Fruit fly (Drosophila melanogaster) whole organism, embryonic: Measurements from ENCODE around the gene Ada1-2.

Source experiments
- Adf1 ChIP-seq: fragments of 200-800 bp; sonication (Bioruptor generic); IDR thresholded peaks from 2 replicates; pipeline ENCODE4 v1.3.6; 2022; ENCODE audit warnings: missing biosample characterization, missing genetic modification characterization
- Aef1 ChIP-seq: fragments of 200-800 bp; sonication (Bioruptor generic); IDR thresholded peaks from 3 replicates; pipeline ENCODE4 v1.3.6; 2022; ENCODE audit warnings: missing biosample characterization, missing genetic modification characterization
- CG10959 ChIP-seq: fragments of 200-800 bp; sonication (Bioruptor generic); IDR thresholded peaks from 2 replicates; pipeline ENCODE4 v1.3.6; 2022; ENCODE audit warnings: missing biosample characterization, missing genetic modification characterization
- CG12071 ChIP-seq: fragments of 200-800 bp; sonication (Bioruptor generic); optimal IDR thresholded peaks from 3 replicates; lab custom pipeline; 2018; ENCODE audit warnings: missing biosample characterization, mild to moderate bottlenecking, missing genetic modification characterization
- CG12155 ChIP-seq: fragments of 200-800 bp; sonication (Bioruptor generic); optimal IDR thresholded peaks from 3 replicates; lab custom pipeline; 2016; ENCODE audit warnings: missing biosample characterization, missing genetic modification characterization
- CG13775 ChIP-seq: fragments of 200-800 bp; sonication (Bioruptor generic); optimal IDR thresholded peaks from 3 replicates; lab custom pipeline; 2017; ENCODE audit warnings: missing biosample characterization, mild to moderate bottlenecking, missing genetic modification characterization
- CG14667 ChIP-seq: fragments of 200-800 bp; sonication (Bioruptor generic); IDR thresholded peaks from 2 replicates; pipeline ENCODE4 v1.3.6; 2022; ENCODE audit warnings: missing biosample characterization, missing genetic modification characterization
- CG1647 ChIP-seq: fragments of 200-800 bp; sonication (Bioruptor generic); optimal IDR thresholded peaks from 3 replicates; lab custom pipeline; 2016; ENCODE audit warnings: missing biosample characterization, missing genetic modification characterization
- CG17186 ChIP-seq: fragments of 200-800 bp; sonication (Bioruptor generic); optimal IDR thresholded peaks from 3 replicates; lab custom pipeline; 2017; ENCODE audit warnings: missing biosample characterization, missing genetic modification reagents, missing genetic modification characterization
- CG17802 ChIP-seq: fragments of 200-800 bp; sonication (Bioruptor generic); optimal IDR thresholded peaks from 2 replicates; lab custom pipeline; 2018; ENCODE audit warnings: missing biosample characterization, mild to moderate bottlenecking, missing genetic modification characterization, moderate library complexity
- CG2202 ChIP-seq: fragments of 200-800 bp; sonication (Bioruptor generic); optimal IDR thresholded peaks from 2 replicates; lab custom pipeline; 2018; ENCODE audit warnings: missing biosample characterization, mild to moderate bottlenecking, missing genetic modification characterization
- CG2678 ChIP-seq: fragments of 200-800 bp; sonication (Bioruptor generic); optimal IDR thresholded peaks from 3 replicates; lab custom pipeline; 2019; ENCODE audit warnings: missing biosample characterization, mild to moderate bottlenecking, missing genetic modification characterization, moderate library complexity
- CG30403 ChIP-seq: fragments of 200-800 bp; sonication (Bioruptor generic); optimal IDR thresholded peaks from 3 replicates; lab custom pipeline; 2016; ENCODE audit warnings: missing biosample characterization, missing genetic modification characterization
- CG3163 ChIP-seq: fragments of 200-800 bp; sonication (Bioruptor generic); optimal IDR thresholded peaks from 3 replicates; lab custom pipeline; 2016; ENCODE audit warnings: missing biosample characterization, missing genetic modification characterization
- CG33213 ChIP-seq: fragments of 200-800 bp; sonication (Bioruptor generic); optimal IDR thresholded peaks from 3 replicates; lab custom pipeline; 2016; ENCODE audit warnings: missing biosample characterization, missing genetic modification characterization
- CG42726 ChIP-seq: fragments of 200-800 bp; sonication (Bioruptor generic); IDR thresholded peaks from 2 replicates; pipeline ENCODE4 v1.3.6; 2022; ENCODE audit warnings: missing biosample characterization, missing genetic modification characterization; ENCODE audit not compliant: partially characterized antibody
- CG43689 ChIP-seq: fragments of 200-800 bp; sonication (Bioruptor generic); IDR thresholded peaks from 2 replicates; pipeline ENCODE4 v1.3.6; 2022; ENCODE audit warnings: missing biosample characterization, missing genetic modification characterization
- CG6813 ChIP-seq: fragments of 200-800 bp; sonication (Bioruptor generic); optimal IDR thresholded peaks from 2 replicates; lab custom pipeline; 2017; ENCODE audit warnings: missing biosample characterization, missing genetic modification characterization, mild to moderate bottlenecking, moderate library complexity, missing genetic modification reagents
- CG7839 ChIP-seq: fragments of 200-800 bp; sonication (Bioruptor generic); optimal IDR thresholded peaks from 3 replicates; lab custom pipeline; 2018; ENCODE audit warnings: missing biosample characterization, mild to moderate bottlenecking, missing genetic modification characterization, moderate library complexity
- CG7928 ChIP-seq: fragments of 200-800 bp; sonication (Bioruptor generic); optimal IDR thresholded peaks from 2 replicates; lab custom pipeline; 2017; ENCODE audit warnings: missing biosample characterization, mild to moderate bottlenecking, missing genetic modification characterization
- Chrac-16 ChIP-seq: fragments of 200-800 bp; sonication (Bioruptor generic); optimal IDR thresholded peaks from 3 replicates; lab custom pipeline; 2016; ENCODE audit warnings: missing biosample characterization, missing genetic modification characterization
- CoRest ChIP-seq: fragments of 200-800 bp; sonication (Bioruptor generic); optimal IDR thresholded peaks from 3 replicates; lab custom pipeline; 2018; ENCODE audit warnings: missing biosample characterization, mild to moderate bottlenecking, missing genetic modification characterization, moderate library complexity
- Dref ChIP-seq: fragments of 200-800 bp; sonication (Bioruptor generic); IDR thresholded peaks from 2 replicates; pipeline ENCODE4 v1.3.6; 2022; ENCODE audit warnings: missing biosample characterization, missing genetic modification characterization
- ERR ChIP-seq: fragments of 200-800 bp; sonication (Bioruptor generic); optimal IDR thresholded peaks from 2 replicates; lab custom pipeline; 2016; ENCODE audit warnings: missing biosample characterization, missing genetic modification characterization
- Eip74EF ChIP-seq, 2 experiments: fragments of 200-800 bp in 1 of 2; fragments of >200 bp in 1 of 2; sonication (Bioruptor generic) in 1 of 2; optimal IDR thresholded peaks; 2 replicates each; lab custom pipeline; 2017 to 2019; ENCODE audit warnings: missing biosample characterization in 2 of 2, missing genetic modification characterization in 2 of 2, mild to moderate bottlenecking in 1 of 2, moderate library complexity in 1 of 2
- HLH3B ChIP-seq: fragments of 200-800 bp; sonication (Bioruptor generic); IDR thresholded peaks from 2 replicates; pipeline ENCODE4 v1.3.6; 2022; ENCODE audit warnings: missing biosample characterization, missing genetic modification characterization
- HLH4C ChIP-seq: fragments of 200-800 bp; sonication (Bioruptor generic); IDR thresholded peaks from 3 replicates; pipeline ENCODE4 v1.3.6; 2022; ENCODE audit warnings: missing biosample characterization, missing genetic modification characterization; ENCODE audit not compliant: partially characterized antibody
- Hmr ChIP-seq: fragments of 200-800 bp; sonication (Bioruptor generic); optimal IDR thresholded peaks from 3 replicates; lab custom pipeline; 2017; ENCODE audit warnings: mild to moderate bottlenecking, missing biosample characterization, missing genetic modification reagents, missing genetic modification characterization
- Lhr ChIP-seq: fragments of 200-800 bp; sonication (Bioruptor generic); optimal IDR thresholded peaks from 3 replicates; lab custom pipeline; 2017; ENCODE audit warnings: mild to moderate bottlenecking, missing biosample characterization, missing genetic modification reagents, missing genetic modification characterization
- NK7.1 ChIP-seq: fragments of 200-800 bp; sonication (Bioruptor generic); optimal IDR thresholded peaks from 3 replicates; lab custom pipeline; 2016; ENCODE audit warnings: missing biosample characterization, missing genetic modification characterization
- Neu2 ChIP-seq: fragments of 200-800 bp; sonication (Bioruptor generic); optimal IDR thresholded peaks from 3 replicates; lab custom pipeline; 2016; ENCODE audit warnings: missing biosample characterization, missing genetic modification characterization, borderline replicate concordance
- Nf-YA ChIP-seq: fragments of 200-800 bp; sonication (Bioruptor generic); IDR thresholded peaks from 2 replicates; pipeline ENCODE4 v1.3.6; 2022; ENCODE audit warnings: missing biosample characterization, missing genetic modification characterization
- Sox100B ChIP-seq: fragments of 200-800 bp; sonication (Bioruptor generic); optimal IDR thresholded peaks from 3 replicates; lab custom pipeline; 2018; ENCODE audit warnings: missing biosample characterization, mild to moderate bottlenecking, missing genetic modification characterization
- br ChIP-seq: fragments of >200 bp; optimal IDR thresholded peaks from 2 replicates; lab custom pipeline; 2017
- croc ChIP-seq: fragments of 200-800 bp; sonication (Bioruptor generic); conservative IDR thresholded peaks from 3 replicates; pipeline ENCODE4 v1.3.6; 2022; ENCODE audit warnings: missing biosample characterization, missing genetic modification characterization
- disco-r ChIP-seq: fragments of 200-800 bp; sonication (Bioruptor generic); optimal IDR thresholded peaks from 2 replicates; lab custom pipeline; 2016; ENCODE audit warnings: missing biosample characterization, missing genetic modification characterization
- grau ChIP-seq: fragments of 200-800 bp; optimal IDR thresholded peaks from 3 replicates; lab custom pipeline; 2019; ENCODE audit warnings: missing biosample characterization, mild to moderate bottlenecking, missing genetic modification characterization, moderate library complexity
- kay ChIP-seq: fragments of 200-800 bp; sonication (Bioruptor generic); optimal IDR thresholded peaks from 2 replicates; lab custom pipeline; 2016; ENCODE audit warnings: missing biosample characterization, missing genetic modification characterization
- onecut ChIP-seq: fragments of 200-800 bp; sonication (Bioruptor generic); IDR thresholded peaks from 2 replicates; pipeline ENCODE4 v1.3.6; 2022; ENCODE audit warnings: missing biosample characterization, missing genetic modification characterization
- pho ChIP-seq: fragments of 200-800 bp; sonication (Bioruptor generic); optimal IDR thresholded peaks from 2 replicates; lab custom pipeline; 2016; ENCODE audit warnings: missing biosample characterization, missing genetic modification characterization
- so ChIP-seq: fragments of 200-800 bp; sonication (Bioruptor generic); IDR thresholded peaks from 3 replicates; pipeline ENCODE4 v1.3.6; 2022; ENCODE audit warnings: missing biosample characterization, missing genetic modification characterization
- sug ChIP-seq: fragments of 200-800 bp; optimal IDR thresholded peaks from 2 replicates; lab custom pipeline; 2019; ENCODE audit warnings: missing biosample characterization, mild to moderate bottlenecking, missing genetic modification characterization, moderate library complexity
- tin ChIP-seq: fragments of 200-800 bp; sonication (Bioruptor generic); optimal IDR thresholded peaks from 3 replicates; lab custom pipeline; 2016; ENCODE audit warnings: missing biosample characterization, missing genetic modification characterization
- trh ChIP-seq: fragments of 200-800 bp; sonication (Bioruptor generic); optimal IDR thresholded peaks from 2 replicates; lab custom pipeline; 2016; ENCODE audit warnings: missing biosample characterization, missing genetic modification characterization
- twi ChIP-seq: fragments of 200-800 bp; optimal IDR thresholded peaks from 2 replicates; lab custom pipeline; 2019; ENCODE audit warnings: missing biosample characterization, mild to moderate bottlenecking, missing genetic modification characterization, moderate library complexity
- usp ChIP-seq: fragments of >200 bp; optimal IDR thresholded peaks from 2 replicates; lab custom pipeline; 2017; ENCODE audit warnings: missing biosample characterization, missing genetic modification characterization
- zen ChIP-seq: fragments of 200-800 bp; sonication (Bioruptor generic); optimal IDR thresholded peaks from 3 replicates; lab custom pipeline; 2018; ENCODE audit warnings: missing biosample characterization, mild to moderate bottlenecking, missing genetic modification characterization, moderate library complexity
- zen2 ChIP-seq: fragments of 200-800 bp; sonication (Bioruptor generic); IDR thresholded peaks from 3 replicates; pipeline ENCODE4 v1.3.6; 2022; ENCODE audit warnings: missing biosample characterization, missing genetic modification characterization; ENCODE audit not compliant: partially characterized antibody

The Ada1-2 gene

DNA sequence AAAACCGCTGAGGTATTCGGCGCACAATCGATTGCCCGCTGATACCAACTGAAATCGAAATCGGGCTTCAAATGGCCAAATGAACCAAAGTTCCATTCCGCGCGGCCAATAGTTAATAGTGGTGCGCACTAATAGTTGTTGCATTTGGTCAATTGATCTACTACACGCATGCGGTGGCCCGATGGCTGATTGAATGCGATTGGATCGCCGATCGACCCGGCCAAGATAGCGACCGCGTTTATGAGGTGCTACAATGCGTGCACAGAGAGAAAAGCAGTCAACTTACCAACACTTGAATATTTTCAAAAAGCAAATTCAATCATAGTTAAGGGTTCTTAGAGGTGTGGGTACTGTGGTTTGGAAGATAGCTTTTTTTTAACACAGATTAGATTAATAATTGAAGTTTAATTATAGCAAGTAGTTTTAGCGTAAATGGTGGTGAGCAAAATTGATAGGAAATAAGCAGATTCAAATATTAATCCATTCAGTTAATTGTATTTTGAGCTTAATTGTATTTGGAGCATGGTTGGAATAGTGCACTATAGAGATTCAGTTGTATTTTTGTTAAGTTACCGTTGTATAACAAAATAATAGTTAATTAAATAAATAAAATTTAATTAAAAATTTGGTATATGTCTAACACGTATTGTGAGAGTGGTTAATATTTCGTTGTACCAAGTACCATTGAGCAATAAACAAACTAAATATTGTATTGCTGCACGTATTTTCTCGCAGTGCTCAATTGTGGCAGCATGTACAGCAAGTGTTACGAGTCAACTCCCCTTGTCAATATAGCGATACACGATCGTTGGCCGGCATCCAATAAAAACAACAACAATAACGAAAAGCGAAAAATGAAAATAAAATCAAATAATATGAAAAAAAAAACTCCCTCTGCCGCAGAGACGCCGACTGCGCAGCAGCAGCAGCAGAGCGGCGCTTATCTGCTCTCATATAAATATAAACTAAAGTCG, 34.0 kb downstream of the Ada1-2 start (continued):
- TF ChIP-seq CG12071 (GFP tag; lab: Kevin White, UChicago) (no peak), CG17186 (no peak), CG7928 (no peak), CG43689 (GFP tag; lab: Robert Waterston, UW) (0 out of 2 replicates have a peak, but pooled peaks have one; percentile 25), CG14667 (GFP tag; lab: Robert Waterston, UW) (peak; percentile 26), Dref (GFP tag; lab: Robert Waterston, UW) (peak; percentile 45), CG17802 (tag; lab: Kevin White, UChicago) (peak; percentile 0), Chrac-16 (GFP tag; lab: Kevin White, UChicago) (peak; percentile 56), CG42726 (GFP tag; lab: Robert Waterston, UW) (no peak), HLH4C (GFP tag; lab: Robert Waterston, UW) (no peak), croc (no peak; the same call in 2 of the 3 replicates), NK7.1 (GFP tag; lab: Kevin White, UChicago) (no peak), CG6813 (GFP tag; lab: Kevin White, UChicago) (peak; percentile 28), CG30403 (GFP tag; lab: Kevin White, UChicago) (peak; percentile 75), CG33213 (GFP tag; lab: Kevin White, UChicago) (no peak), Lhr (peak; percentile 8), CoRest (tag; lab: Kevin White, UChicago) (peak; percentile 81), usp (no peak), disco-r (GFP tag; lab: Kevin White, UChicago) (no peak), Nf-YA (GFP tag; lab: Robert Waterston, UW) (no peak), pho (peak; percentile 35), zen2 (GFP tag; lab: Robert Waterston, UW) (0 out of 3 replicates have a peak, but pooled peaks have one; percentile 29), CG3163 (GFP tag; lab: Kevin White, UChicago) (peak; percentile 28), so (GFP tag; lab: Robert Waterston, UW) (peak; percentile 39; the same call in 1 of the 3 replicates), CG7839 (tag; lab: Kevin White, UChicago) (peak; percentile 69), sug (tag; lab: Kevin White, UChicago) (peak; percentile 11), twi (tag; lab: Kevin White, UChicago) (peak; percentile 6), Eip74EF (GFP tag; optimal IDR thresholded peaks at IDR 0.05; lab: Kevin White, UChicago) (no peak), tin (GFP tag; lab: Kevin White, UChicago) (peak; percentile 30), CG2202 (tag; lab: Kevin White, UChicago) (no peak), CG12155 (GFP tag; lab: Kevin White, UChicago) (peak; percentile 11), kay (GFP tag; lab: Kevin White, UChicago) (no peak), Neu2 (GFP tag; lab: Kevin White, UChicago) (no peak), CG2678 (tag; lab: Kevin White, UChicago) (peak; percentile 71), onecut (GFP tag; lab: Robert Waterston, UW) (peak; percentile 23; the same call in 1 of the 2 replicates), br (lab: Kevin White, UChicago) (no peak), grau (tag; lab: Kevin White, UChicago) (peak; percentile 70), Sox100B (GFP tag; lab: Kevin White, UChicago) (peak; percentile 78), Aef1 (GFP tag; lab: Robert Waterston, UW) (peak; percentile 61), Hmr (GFP tag; lab: Kevin White, UChicago) (peak; percentile 64), CG10959 (no peak), ERR (GFP tag; lab: Kevin White, UChicago) (no peak), HLH3B (GFP tag; lab: Robert Waterston, UW) (no peak), trh (peak; percentile 31), CG13775 (peak; percentile 72), zen (tag; lab: Kevin White, UChicago) (peak; percentile 3), CG1647 (GFP tag; lab: Kevin White, UChicago) (no peak), Adf1 (peak; percentile 97)
